Fruit fly (Drosophila melanogaster) whole organism, embryonic: ENCODE results near the gene tj.
A peak's percentile ranks its signal among the peaks of the same experiment; 100 is the strongest.

Experiments
- BEAF-32 ChIP-seq: fragments of 200-800 bp; sonication (Bioruptor generic); optimal IDR thresholded peaks from 3 replicates; lab custom pipeline; 2017; ENCODE audit warnings: missing biosample characterization, missing genetic modification characterization, mild to moderate bottlenecking, moderate library complexity, missing genetic modification reagents
- CG10462 ChIP-seq: fragments of 200-800 bp; sonication (Bioruptor generic); optimal IDR thresholded peaks from 2 replicates; lab custom pipeline; 2016; ENCODE audit warnings: missing biosample characterization, missing genetic modification characterization
- CG10979 ChIP-seq: fragments of 200-800 bp; sonication (Bioruptor generic); optimal IDR thresholded peaks from 2 replicates; lab custom pipeline; 2018; ENCODE audit warnings: missing biosample characterization, mild to moderate bottlenecking, missing genetic modification characterization, moderate library complexity
- CG11560 ChIP-seq: fragments of 200-800 bp; sonication (Bioruptor generic); IDR thresholded peaks from 3 replicates; pipeline ENCODE4 v1.3.6; 2022; ENCODE audit warnings: missing biosample characterization, missing genetic modification characterization
- CG12155 ChIP-seq: fragments of 200-800 bp; sonication (Bioruptor generic); optimal IDR thresholded peaks from 3 replicates; lab custom pipeline; 2016; ENCODE audit warnings: missing biosample characterization, missing genetic modification characterization
- CG14050 ChIP-seq: fragments of 200-800 bp; sonication (Bioruptor generic); IDR thresholded peaks from 3 replicates; pipeline ENCODE4 v1.3.6; 2022; ENCODE audit warnings: missing biosample characterization, missing genetic modification characterization
- CG15479 ChIP-seq: fragments of 200-800 bp; sonication (Bioruptor generic); optimal IDR thresholded peaks from 3 replicates; lab custom pipeline; 2019; ENCODE audit warnings: missing biosample characterization, mild to moderate bottlenecking, missing genetic modification characterization, moderate library complexity
- CG15514 ChIP-seq: fragments of 200-800 bp; sonication (Bioruptor generic); optimal IDR thresholded peaks from 3 replicates; lab custom pipeline; 2017; ENCODE audit warnings: missing biosample characterization, missing genetic modification characterization, mild to moderate bottlenecking, moderate library complexity, missing genetic modification reagents
- CG6175 ChIP-seq: fragments of 200-800 bp; sonication (Bioruptor generic); IDR thresholded peaks from 3 replicates; pipeline ENCODE4 v1.3.6; 2022; ENCODE audit warnings: missing biosample characterization, missing genetic modification characterization
- CG6765 ChIP-seq: fragments of 200-800 bp; sonication (Bioruptor generic); optimal IDR thresholded peaks from 3 replicates; lab custom pipeline; 2017; ENCODE audit warnings: missing biosample characterization, mild to moderate bottlenecking, missing genetic modification characterization
- CG7556 ChIP-seq: fragments of 200-800 bp; sonication (Bioruptor generic); optimal IDR thresholded peaks from 2 replicates; lab custom pipeline; 2017; ENCODE audit warnings: missing biosample characterization, mild to moderate bottlenecking, missing genetic modification characterization
- CG8478 ChIP-seq: fragments of >200 bp; optimal IDR thresholded peaks from 2 replicates; lab custom pipeline; 2018
- CG8944 ChIP-seq: fragments of 200-800 bp; sonication (Bioruptor generic); optimal IDR thresholded peaks from 3 replicates; lab custom pipeline; 2016; ENCODE audit warnings: missing biosample characterization, missing genetic modification characterization
- CG9876 ChIP-seq: fragments of 200-800 bp; sonication (Bioruptor generic); optimal IDR thresholded peaks from 2 replicates; lab custom pipeline; 2016; ENCODE audit warnings: missing biosample characterization, missing genetic modification characterization
- CoRest ChIP-seq: fragments of 200-800 bp; sonication (Bioruptor generic); optimal IDR thresholded peaks from 3 replicates; lab custom pipeline; 2018; ENCODE audit warnings: missing biosample characterization, mild to moderate bottlenecking, missing genetic modification characterization, moderate library complexity
- Dbx ChIP-seq: fragments of 200-800 bp; sonication (Bioruptor generic); IDR thresholded peaks from 3 replicates; pipeline ENCODE4 v1.3.6; 2022; ENCODE audit warnings: missing biosample characterization, missing genetic modification characterization
- Dfd ChIP-seq, 2 experiments: fragments of >200 bp; optimal IDR thresholded peaks; 2 replicates each; lab custom pipeline; 2017; ENCODE audit warnings: missing biosample characterization in 2 of 2, missing genetic modification characterization in 2 of 2
- Dip2 ChIP-seq: fragments of 200-800 bp; sonication (Bioruptor generic); IDR thresholded peaks from 2 replicates; pipeline ENCODE4 v1.3.6; 2022; ENCODE audit warnings: missing biosample characterization, missing genetic modification characterization
- Fer3 ChIP-seq: fragments of 200-800 bp; sonication (Bioruptor generic); optimal IDR thresholded peaks from 2 replicates; lab custom pipeline; 2018; ENCODE audit warnings: missing biosample characterization, mild to moderate bottlenecking, missing genetic modification characterization, moderate library complexity
- Gsc ChIP-seq: fragments of 200-800 bp; sonication (Bioruptor generic); IDR thresholded peaks from 2 replicates; pipeline ENCODE4 v1.3.6; 2022; ENCODE audit warnings: missing biosample characterization, missing genetic modification characterization
- HLHmδ ChIP-seq: fragments of 200-800 bp; sonication (Bioruptor generic); optimal IDR thresholded peaks from 2 replicates; lab custom pipeline; 2018; ENCODE audit warnings: missing biosample characterization, mild to moderate bottlenecking, missing genetic modification characterization, moderate library complexity
- Hsf ChIP-seq: fragments of 200-800 bp; sonication (Bioruptor generic); optimal IDR thresholded peaks from 3 replicates; lab custom pipeline; 2016; ENCODE audit warnings: missing biosample characterization, missing genetic modification characterization
- MTF-1 ChIP-seq: fragments of 200-800 bp; sonication (Bioruptor generic); optimal IDR thresholded peaks from 2 replicates; lab custom pipeline; 2018; ENCODE audit warnings: missing biosample characterization, mild to moderate bottlenecking, missing genetic modification characterization, borderline replicate concordance
- Max ChIP-seq: fragments of 200-800 bp; sonication (Bioruptor generic); optimal IDR thresholded peaks from 2 replicates; lab custom pipeline; 2016; ENCODE audit warnings: missing biosample characterization, mild to moderate bottlenecking, missing genetic modification characterization
- NK7.1 ChIP-seq: fragments of 200-800 bp; sonication (Bioruptor generic); optimal IDR thresholded peaks from 3 replicates; lab custom pipeline; 2016; ENCODE audit warnings: missing biosample characterization, missing genetic modification characterization
- TFAM ChIP-seq: fragments of 200-800 bp; sonication (Bioruptor generic); optimal IDR thresholded peaks from 2 replicates; lab custom pipeline; 2017; ENCODE audit warnings: missing biosample characterization, missing genetic modification characterization, inconsistent platforms
- cato ChIP-seq: fragments of 200-800 bp; sonication (Bioruptor generic); optimal IDR thresholded peaks from 2 replicates; lab custom pipeline; 2016; ENCODE audit warnings: missing biosample characterization, missing genetic modification characterization, borderline replicate concordance
- da ChIP-seq: fragments of 200-800 bp; sonication (Bioruptor generic); optimal IDR thresholded peaks from 2 replicates; lab custom pipeline; 2016; ENCODE audit warnings: missing biosample characterization, missing genetic modification characterization
- ftz-f1 ChIP-seq: fragments of 200-800 bp; sonication (Bioruptor generic); optimal IDR thresholded peaks from 2 replicates; lab custom pipeline; 2016; ENCODE audit warnings: missing biosample characterization, missing genetic modification characterization
- gcm2 ChIP-seq: fragments of 200-800 bp; sonication (Bioruptor generic); optimal IDR thresholded peaks from 2 replicates; lab custom pipeline; 2016; ENCODE audit warnings: missing biosample characterization, missing genetic modification characterization
- grn ChIP-seq: fragments of 200-800 bp; sonication (Bioruptor generic); optimal IDR thresholded peaks from 3 replicates; lab custom pipeline; 2017; ENCODE audit warnings: missing biosample characterization, missing genetic modification characterization
- gsb-n ChIP-seq: fragments of 200-800 bp; sonication (Bioruptor generic); optimal IDR thresholded peaks from 3 replicates; lab custom pipeline; 2018; ENCODE audit warnings: missing biosample characterization, mild to moderate bottlenecking, missing genetic modification characterization
- ind ChIP-seq: fragments of 200-800 bp; sonication (Bioruptor generic); optimal IDR thresholded peaks from 3 replicates; lab custom pipeline; 2016; ENCODE audit warnings: missing biosample characterization, missing genetic modification characterization
- klu ChIP-seq: fragments of 200-800 bp; sonication (Bioruptor generic); IDR thresholded peaks from 2 replicates; pipeline ENCODE4 v1.3.6; 2022; ENCODE audit warnings: missing biosample characterization, missing genetic modification characterization
- lilli ChIP-seq: fragments of 200-800 bp; sonication (Bioruptor generic); optimal IDR thresholded peaks from 3 replicates; lab custom pipeline; 2016; ENCODE audit warnings: missing biosample characterization, missing genetic modification characterization
- lola ChIP-seq, 3 experiments: fragments of >200 bp in 2 of 3; fragments of 200-800 bp in 1 of 3; sonication (Bioruptor generic) in 1 of 3; optimal IDR thresholded peaks; 2 replicates each; lab custom pipeline; 2017 to 2019; ENCODE audit warnings: missing biosample characterization in 3 of 3, missing genetic modification characterization in 3 of 3, mild to moderate bottlenecking in 1 of 3, moderate library complexity in 1 of 3
- otp ChIP-seq: fragments of 200-800 bp; sonication (Bioruptor generic); IDR thresholded peaks from 3 replicates; pipeline ENCODE4, ENCODE4 v1.3.6; 2022; ENCODE audit warnings: missing biosample characterization, missing genetic modification characterization
- pan ChIP-seq, 4 experiments: fragments of >200 bp in 3 of 4; fragments of 200-800 bp in 1 of 4; sonication (Bioruptor generic) in 1 of 4; optimal IDR thresholded peaks in 3 of 4; IDR thresholded peaks in 1 of 4; 2 replicates each; pipeline versions ENCODE4 v1.3.6 to Lab custom; 2017 to 2022; ENCODE audit warnings: missing biosample characterization in 2 of 4, missing genetic modification characterization in 2 of 4, mixed read lengths in 1 of 4
- sens-2 ChIP-seq: fragments of 200-800 bp; sonication (Bioruptor generic); IDR thresholded peaks from 2 replicates; pipeline ENCODE4 v1.3.6; 2022; ENCODE audit warnings: missing biosample characterization, missing genetic modification characterization
- sug ChIP-seq: fragments of 200-800 bp; optimal IDR thresholded peaks from 2 replicates; lab custom pipeline; 2019; ENCODE audit warnings: missing biosample characterization, mild to moderate bottlenecking, missing genetic modification characterization, moderate library complexity
- tna ChIP-seq: fragments of 200-800 bp; sonication (Bioruptor generic); IDR thresholded peaks from 2 replicates; pipeline ENCODE4 v1.3.6; 2022; ENCODE audit warnings: missing biosample characterization, missing genetic modification characterization; ENCODE audit not compliant: partially characterized antibody
- toy ChIP-seq: fragments of 200-800 bp; sonication (Bioruptor generic); IDR thresholded peaks from 2 replicates; pipeline ENCODE4 v1.3.6; 2022; ENCODE audit warnings: missing biosample characterization, missing genetic modification characterization
- tup ChIP-seq: fragments of 200-800 bp; sonication (Bioruptor generic); optimal IDR thresholded peaks from 2 replicates; lab custom pipeline; 2016; ENCODE audit warnings: missing biosample characterization, mild to moderate bottlenecking, missing genetic modification characterization, moderate library complexity
- twi ChIP-seq: fragments of 200-800 bp; optimal IDR thresholded peaks from 2 replicates; lab custom pipeline; 2019; ENCODE audit warnings: missing biosample characterization, mild to moderate bottlenecking, missing genetic modification characterization, moderate library complexity
- unpg ChIP-seq: fragments of 200-800 bp; sonication (Bioruptor generic); optimal IDR thresholded peaks from 3 replicates; lab custom pipeline; 2018; ENCODE audit warnings: missing biosample characterization, mild to moderate bottlenecking, missing genetic modification characterization, moderate library complexity
- usp ChIP-seq: fragments of >200 bp; optimal IDR thresholded peaks from 2 replicates; lab custom pipeline; 2017; ENCODE audit warnings: missing biosample characterization, missing genetic modification characterization
- vnd ChIP-seq: fragments of 200-800 bp; sonication (Bioruptor generic); IDR thresholded peaks from 3 replicates; pipeline ENCODE4 v1.3.6; 2022; ENCODE audit warnings: missing biosample characterization, missing genetic modification characterization; ENCODE audit not compliant: partially characterized antibody
- zfh1 ChIP-seq: fragments of 200-800 bp; sonication (Bioruptor generic); IDR thresholded peaks from 3 replicates; pipeline ENCODE4 v1.3.6; 2022; ENCODE audit warnings: missing biosample characterization, missing genetic modification characterization

Gene tj

dm6 chr2L:19416602-19417497 lies 47.2 kb upstream of the tj start, which contains the start of gene Lectin-galC1 (continued):
- TF ChIP-seq da (GFP tag; lab: Kevin White, UChicago) (peak; percentile 70), CG10462 (peak; percentile 90), Dbx (GFP tag; lab: Robert Waterston, UW) (peak; percentile 66; the same call in 1 of the 3 replicates), CG6765 (GFP tag; lab: Kevin White, UChicago) (no peak), CG6175 (GFP tag; lab: Robert Waterston, UW) (no peak), TFAM (GFP tag; lab: Kevin White, UChicago) (no peak), CG10979 (tag; lab: Kevin White, UChicago) (peak; percentile 90), CG8944 (GFP tag; lab: Kevin White, UChicago) (peak; percentile 89), MTF-1 (GFP tag; lab: Kevin White, UChicago) (peak; percentile 80), usp (GFP tag; lab: Kevin White, UChicago) (no peak), ind (GFP tag; lab: Kevin White, UChicago) (peak; percentile 86), CG14050 (peak; percentile 77), Dfd (GFP tag; optimal IDR thresholded peaks at IDR 0.05; lab: Kevin White, UChicago) (no peak), unpg (GFP tag; lab: Kevin White, UChicago) (peak; percentile 93), lilli (GFP tag; lab: Kevin White, UChicago) (peak; percentile 80), HLHmδ (no peak), cato (GFP tag; lab: Kevin White, UChicago) (peak; percentile 67), CG8478 (no peak), klu (GFP tag; lab: Robert Waterston, UW) (peak; percentile 36; the same call in 1 of the 2 replicates), gsb-n (tag; lab: Kevin White, UChicago) (peak; percentile 87), sug (tag; lab: Kevin White, UChicago) (peak; percentile 60), otp (GFP tag; lab: Robert Waterston, UW) (peak; percentile 86), CG9876 (GFP tag; lab: Kevin White, UChicago) (peak; percentile 67), tna (GFP tag; lab: Robert Waterston, UW) (no peak), CG15479 (GFP tag; lab: Kevin White, UChicago) (no peak), CG15514 (GFP tag; lab: Kevin White, UChicago) (peak; percentile 63), NK7.1 (GFP tag; lab: Kevin White, UChicago) (peak; percentile 79), BEAF-32 (no peak), CG12155 (peak; percentile 82), Hsf (GFP tag; lab: Kevin White, UChicago) (peak; percentile 89), tup (GFP tag; lab: Kevin White, UChicago) (peak; percentile 55), Gsc (GFP tag; lab: Robert Waterston, UW) (no peak), sens-2 (GFP tag; lab: Robert Waterston, UW) (peak; percentile 78), gcm2 (GFP tag; lab: Kevin White, UChicago) (peak; percentile 84), twi (peak; percentile 80), toy (0 out of 2 replicates have a peak, but pooled peaks have one; percentile 13), Fer3 (tag; lab: Kevin White, UChicago) (peak; percentile 80), vnd (GFP tag; lab: Robert Waterston, UW) (no peak), lola (GFP tag; optimal IDR thresholded peaks at IDR 0.05; lab: Kevin White, UChicago) (peak in 1 of 3 experiments; percentile 83), CoRest (tag; lab: Kevin White, UChicago) (peak; percentile 91), grn (peak; percentile 40), CG7556 (GFP tag; lab: Kevin White, UChicago) (peak; percentile 80), pan (optimal IDR thresholded peaks at IDR 0.05; lab: Kevin White, UChicago) (no peak), pan (GFP tag; optimal IDR thresholded peaks at IDR 0.05 in 1 of 2, IDR thresholded peaks at IDR 0.05 in 1 of 2) (peak in 1 of 2 experiments; percentile 88), CG11560 (tag; lab: Robert Waterston, UW) (peak; percentile 65; the same call in 2 of the 3 replicates), Dip2 (GFP tag; lab: Robert Waterston, UW) (no peak), ftz-f1 (no peak), Max (peak; percentile 80), zfh1 (peak; percentile 89)
